Fruit fly (Drosophila melanogaster) whole organism, wandering third instar larva: ENCODE measurements around the gene janB.

ENCODE experiments used
- Abd-B ChIP-seq: fragments of >200 bp; optimal IDR thresholded peaks from 2 replicates; lab custom pipeline; 2017; ENCODE audit warnings: missing biosample characterization, missing genetic modification characterization
- Rel ChIP-seq, 2 experiments: fragments of 200-800 bp; sonication (Bioruptor generic) in 1 of 2; optimal IDR thresholded peaks; 2 replicates in 1 of 2; 3 replicates in 1 of 2; lab custom pipeline; 2016 to 2019; ENCODE audit warnings: mild to moderate bottlenecking in 2 of 2, missing biosample characterization in 2 of 2, missing genetic modification characterization in 2 of 2, moderate library complexity in 1 of 2
- h ChIP-seq: fragments of 200-800 bp; sonication (Bioruptor generic); optimal IDR thresholded peaks from 3 replicates; lab custom pipeline; 2016; ENCODE audit warnings: missing biosample characterization, mild to moderate bottlenecking, missing genetic modification characterization
- rgr ChIP-seq: fragments of 200-800 bp; sonication (Bioruptor generic); optimal IDR thresholded peaks from 3 replicates; lab custom pipeline; 2016; ENCODE audit warnings: missing biosample characterization, mild to moderate bottlenecking, missing genetic modification characterization
- sage ChIP-seq: fragments of 200-800 bp; sonication (Bioruptor generic); optimal IDR thresholded peaks from 2 replicates; lab custom pipeline; 2016; ENCODE audit warnings: missing biosample characterization, mild to moderate bottlenecking, missing genetic modification characterization

Gene janB

DNA sequence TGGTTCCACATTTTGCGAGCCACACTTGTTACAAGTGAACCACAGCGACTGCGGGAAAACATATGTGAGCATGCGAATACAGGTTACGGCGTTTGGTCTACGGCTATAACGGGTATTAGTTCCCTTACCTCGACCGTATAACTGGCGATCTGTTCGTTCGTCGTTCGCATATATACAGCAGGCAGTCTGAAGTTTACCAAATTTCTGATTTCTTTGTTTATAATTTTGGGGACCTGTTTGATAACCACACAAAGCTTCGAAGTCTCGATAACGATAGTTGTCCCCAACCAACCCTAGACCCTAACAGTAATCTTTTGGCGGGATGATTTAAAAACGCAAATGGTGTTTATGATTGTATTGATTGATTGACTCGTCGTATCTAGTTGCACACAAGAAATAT lies 45.4 kb downstream of the janB start, which contains the start of gene Acph-1:
Acph-1 (minus strand) TSS at position 278 of the 400 bp plus-strand sequence.
- TF ChIP-seq Rel (GFP tag; optimal IDR thresholded peaks at IDR 0.05; lab: Kevin White, UChicago): no peak
- peak; percentile 36 for TF ChIP-seq Rel (tag; optimal IDR thresholded peaks at IDR 0.05; lab: Kevin White, UChicago)
- TF ChIP-seq rgr: peak; percentile 61
- TF ChIP-seq Abd-B: no peak

DNA sequence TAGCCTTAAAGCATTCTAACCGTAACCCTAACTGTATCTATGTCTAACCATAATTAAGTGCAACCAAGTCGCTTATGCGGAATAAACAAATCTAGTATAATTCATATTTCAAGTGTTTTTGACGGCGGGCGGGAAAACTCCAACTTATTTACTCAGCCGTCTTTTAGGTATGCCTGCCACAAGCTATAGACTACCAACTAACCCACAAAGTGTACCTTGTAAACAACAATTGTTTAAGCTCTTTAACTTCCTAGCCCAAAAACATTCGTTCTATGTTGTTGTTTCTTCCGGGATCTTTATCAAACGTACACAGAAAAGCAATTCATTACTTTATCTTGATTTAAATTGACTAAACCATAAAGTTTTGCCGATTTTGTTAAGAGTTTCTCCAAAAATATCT lies 47.8 kb downstream of the janB start:
- TF ChIP-seq sage (no peak), h (GFP tag; lab: Kevin White, UChicago) (no peak)
